Worm (Caenorhabditis elegans) whole organism, L3 larva: Measurements from ENCODE around the gene T26C5.3.

Source experiments
- R02D3.7 ChIP-seq: fragments of 150-350 bp; optimal IDR thresholded peaks from 2 replicates; lab custom pipeline; 2014; ENCODE audit warnings: missing biosample characterization, missing genetic modification characterization
- ZK546.5 ChIP-seq: sonication (generic microtip); optimal IDR thresholded peaks from 2 replicates; lab custom pipeline; 2017; ENCODE audit warnings: missing biosample characterization, missing genetic modification characterization
- aly-2 ChIP-seq: fragments of 150-350 bp; optimal IDR thresholded peaks from 2 replicates; lab custom pipeline; 2014; ENCODE audit warnings: missing biosample characterization, missing genetic modification characterization
- ceh-16 ChIP-seq: sonication (generic microtip); optimal IDR thresholded peaks from 2 replicates; lab custom pipeline; 2017; ENCODE audit warnings: missing biosample characterization, missing genetic modification characterization
- ceh-28 ChIP-seq: fragments of 150-350 bp; optimal IDR thresholded peaks from 2 replicates; lab custom pipeline; 2014; ENCODE audit warnings: missing biosample characterization, missing genetic modification reagents, missing genetic modification characterization
- ceh-9 ChIP-seq: sonication (generic microtip); optimal IDR thresholded peaks from 2 replicates; lab custom pipeline; 2018; ENCODE audit warnings: missing biosample characterization, missing genetic modification characterization
- daf-12 ChIP-seq: fragments of 150-350 bp; optimal IDR thresholded peaks from 2 replicates; lab custom pipeline; 2014; ENCODE audit warnings: missing biosample characterization, missing genetic modification reagents, missing genetic modification characterization
- egl-27 ChIP-seq: sonication (generic microtip); optimal IDR thresholded peaks from 4 replicates; lab custom pipeline; 2017; ENCODE audit warnings: missing biosample characterization, missing genetic modification reagents, missing genetic modification characterization
- egl-5 ChIP-seq: fragments of 150-350 bp; optimal IDR thresholded peaks from 2 replicates; lab custom pipeline; 2017; ENCODE audit warnings: missing biosample characterization, missing genetic modification reagents, missing genetic modification characterization, inconsistent platforms
- elt-1 ChIP-seq: fragments of 150-350 bp; optimal IDR thresholded peaks from 2 replicates; lab custom pipeline; 2014; ENCODE audit warnings: missing biosample characterization, missing genetic modification characterization
- elt-3 ChIP-seq, 3 experiments: fragments of 150-350 bp in 1 of 3; sonication (generic microtip) in 2 of 3; optimal IDR thresholded peaks; 2 replicates in 2 of 3; 4 replicates in 1 of 3; lab custom pipeline; 2014 to 2017; ENCODE audit warnings: missing biosample characterization in 3 of 3, missing genetic modification characterization in 3 of 3
- eor-1 ChIP-seq, 2 experiments: fragments of 150-350 bp; optimal IDR thresholded peaks; 2 replicates each; lab custom pipeline; 2014 to 2018; ENCODE audit warnings: missing biosample characterization in 2 of 2, missing genetic modification characterization in 2 of 2
- fos-1 ChIP-seq: fragments of 150-350 bp; optimal IDR thresholded peaks from 2 replicates; lab custom pipeline; 2014; ENCODE audit warnings: missing biosample characterization, missing genetic modification characterization
- hmg-11 ChIP-seq: sonication (generic microtip); optimal IDR thresholded peaks from 2 replicates; lab custom pipeline; 2016; ENCODE audit warnings: missing genetic modification characterization, missing compliant biosample characterization
- jun-1 ChIP-seq: fragments of 150-350 bp; optimal IDR thresholded peaks from 2 replicates; lab custom pipeline; 2014; ENCODE audit warnings: missing biosample characterization, missing genetic modification reagents, missing genetic modification characterization
- lin-15B ChIP-seq: fragments of 150-350 bp; optimal IDR thresholded peaks from 2 replicates; lab custom pipeline; 2014; ENCODE audit warnings: missing biosample characterization, missing genetic modification characterization
- lin-39 ChIP-seq: fragments of 150-350 bp; optimal IDR thresholded peaks from 2 replicates; lab custom pipeline; 2018; ENCODE audit warnings: missing biosample characterization, missing genetic modification reagents, missing genetic modification characterization
- lsy-12 ChIP-seq: sonication (generic microtip); optimal IDR thresholded peaks from 2 replicates; lab custom pipeline; 2016; ENCODE audit warnings: mild to moderate bottlenecking, missing genetic modification characterization, missing compliant biosample characterization
- nfya-1 ChIP-seq: sonication (generic microtip); optimal IDR thresholded peaks from 2 replicates; lab custom pipeline; 2017; ENCODE audit warnings: missing genetic modification characterization, mild to moderate bottlenecking, missing compliant biosample characterization, antibody characterized with exemption, moderate library complexity; ENCODE audit not compliant: insufficient read depth
- nhr-11 ChIP-seq: fragments of 150-350 bp; optimal IDR thresholded peaks from 2 replicates; lab custom pipeline; 2014; ENCODE audit warnings: missing biosample characterization, missing genetic modification characterization
- nhr-12 ChIP-seq: fragments of 150-350 bp; optimal IDR thresholded peaks from 2 replicates; lab custom pipeline; 2014; ENCODE audit warnings: missing biosample characterization, missing genetic modification characterization
- nhr-23 ChIP-seq: fragments of 150-350 bp; optimal IDR thresholded peaks from 2 replicates; lab custom pipeline; 2014; ENCODE audit warnings: missing biosample characterization, missing genetic modification reagents, missing genetic modification characterization
- nhr-237 ChIP-seq: fragments of 150-350 bp; optimal IDR thresholded peaks from 2 replicates; lab custom pipeline; 2014; ENCODE audit warnings: missing biosample characterization, missing genetic modification characterization
- nhr-25 ChIP-seq: sonication (generic microtip); optimal IDR thresholded peaks from 2 replicates; lab custom pipeline; 2017; ENCODE audit warnings: missing biosample characterization, missing genetic modification characterization
- nhr-28 ChIP-seq: fragments of 150-350 bp; optimal IDR thresholded peaks from 2 replicates; lab custom pipeline; 2014; ENCODE audit warnings: missing biosample characterization, missing genetic modification characterization
- nhr-43 ChIP-seq: sonication (generic microtip); optimal IDR thresholded peaks from 2 replicates; lab custom pipeline; 2016; ENCODE audit warnings: mild to moderate bottlenecking, missing genetic modification characterization, missing compliant biosample characterization; ENCODE audit not compliant: poor library complexity, severe bottlenecking
- nhr-67 ChIP-seq: fragments of 150-350 bp; optimal IDR thresholded peaks from 2 replicates; lab custom pipeline; 2014; ENCODE audit warnings: missing biosample characterization, missing genetic modification characterization
- nhr-76 ChIP-seq: fragments of 150-350 bp; sonication (generic microtip); optimal IDR thresholded peaks from 5 replicates; lab custom pipeline; 2014; ENCODE audit warnings: missing biosample characterization, missing genetic modification characterization
- nhr-77 ChIP-seq: fragments of 150-350 bp; optimal IDR thresholded peaks from 2 replicates; lab custom pipeline; 2014; ENCODE audit warnings: missing biosample characterization, missing genetic modification characterization
- pha-4 ChIP-seq: fragments of 150-350 bp; optimal IDR thresholded peaks from 2 replicates; lab custom pipeline; 2014; ENCODE audit warnings: missing biosample characterization, missing genetic modification reagents, missing genetic modification characterization
- pqm-1 ChIP-seq: fragments of 150-350 bp; optimal IDR thresholded peaks from 2 replicates; lab custom pipeline; 2017; ENCODE audit warnings: missing biosample characterization, missing genetic modification characterization, inconsistent platforms
- sea-2 ChIP-seq: fragments of 150-350 bp; sonication (generic microtip); optimal IDR thresholded peaks from 4 replicates; lab custom pipeline; 2014; ENCODE audit warnings: missing biosample characterization, missing genetic modification reagents, missing genetic modification characterization
- skn-1 ChIP-seq: fragments of 150-350 bp; optimal IDR thresholded peaks from 2 replicates; lab custom pipeline; 2014; ENCODE audit warnings: missing biosample characterization, missing genetic modification characterization
- snpc-4 ChIP-seq: fragments of 150-350 bp; optimal IDR thresholded peaks from 2 replicates; lab custom pipeline; 2014; ENCODE audit warnings: missing biosample characterization, missing genetic modification characterization
- tbx-2 ChIP-seq: sonication (generic microtip); optimal IDR thresholded peaks from 2 replicates; lab custom pipeline; 2016; ENCODE audit warnings: mild to moderate bottlenecking, missing genetic modification characterization, missing compliant biosample characterization
- unc-39 ChIP-seq: sonication (generic microtip); optimal IDR thresholded peaks from 4 replicates; lab custom pipeline; 2017; ENCODE audit warnings: missing biosample characterization, missing genetic modification characterization
- ztf-11 ChIP-seq: fragments of 150-350 bp; optimal IDR thresholded peaks from 2 replicates; lab custom pipeline; 2014; ENCODE audit warnings: missing biosample characterization, missing genetic modification characterization

The T26C5.3 gene

ce11 chrII:9262845-9263402, 26.5 kb downstream of the T26C5.3 start:
- no peak for TF ChIP-seq pqm-1 (tag; lab: Kevin White, UChicago)
- TF ChIP-seq R02D3.7, result no peak
- no peak for TF ChIP-seq nhr-67 (tag; lab: Kevin White, UChicago)
- TF ChIP-seq nhr-23 (tag; lab: Kevin White, UChicago), result no peak
- no peak for TF ChIP-seq ceh-28 (tag; lab: Kevin White, UChicago)
- TF ChIP-seq ceh-9 (tag; lab: Kevin White, UChicago), result no peak
- no peak for TF ChIP-seq nhr-28
- no peak for TF ChIP-seq hmg-11 (tag; lab: Kevin White, UChicago)
- TF ChIP-seq jun-1, result no peak

ce11 chrII:9263784-9264183, 27.4 kb downstream of the T26C5.3 start:
- TF ChIP-seq egl-5 (tag; lab: Kevin White, UChicago) (peak; percentile 32), daf-12 (tag; lab: Kevin White, UChicago) (no peak), snpc-4 (no peak), nhr-11 (tag; lab: Kevin White, UChicago) (peak; percentile 27), elt-1 (tag; lab: Kevin White, UChicago) (no peak), hmg-11 (tag; lab: Kevin White, UChicago) (no peak), fos-1 (tag; lab: Kevin White, UChicago) (no peak), lin-15B (tag; lab: Kevin White, UChicago) (no peak), tbx-2 (tag; lab: Kevin White, UChicago) (no peak), ceh-16 (tag; lab: Kevin White, UChicago) (no peak), nhr-77 (tag; lab: Kevin White, UChicago) (no peak), skn-1 (tag; lab: Kevin White, UChicago) (peak; percentile 37), nhr-67 (tag; lab: Kevin White, UChicago) (no peak), elt-3 (tag; optimal IDR thresholded peaks at IDR 0.05; lab: Kevin White, UChicago) (no peak), R02D3.7 (no peak), egl-27 (tag; lab: Kevin White, UChicago) (no peak), unc-39 (tag; lab: Kevin White, UChicago) (no peak), sea-2 (no peak)
- TF ChIP-seq, all 47 proteins: peak for 3

ce11 chrII:9264689-9265278, 28.4 kb downstream of the T26C5.3 start:
- TF ChIP-seq nhr-77 (tag; lab: Kevin White, UChicago) (no peak), nhr-67 (tag; lab: Kevin White, UChicago) (no peak), sea-2 (no peak), eor-1 (tag; optimal IDR thresholded peaks at IDR 0.05; lab: Kevin White, UChicago) (no peak), elt-1 (tag; lab: Kevin White, UChicago) (peak; percentile 50), nfya-1 (peak; percentile 64), unc-39 (tag; lab: Kevin White, UChicago) (no peak), lin-39 (tag; lab: Kevin White, UChicago) (peak; percentile 82), nhr-76 (tag; lab: Kevin White, UChicago) (no peak), nhr-25 (no peak), ceh-9 (tag; lab: Kevin White, UChicago) (no peak), nhr-43 (tag; lab: Kevin White, UChicago) (no peak), ZK546.5 (tag; lab: Kevin White, UChicago) (no peak), egl-5 (tag; lab: Kevin White, UChicago) (peak; percentile 82), daf-12 (tag; lab: Kevin White, UChicago) (no peak), nhr-237 (tag; lab: Kevin White, UChicago) (no peak), pha-4 (tag; lab: Kevin White, UChicago) (no peak), ztf-11 (tag; lab: Kevin White, UChicago) (no peak), nhr-23 (tag; lab: Kevin White, UChicago) (no peak), aly-2 (tag; lab: Kevin White, UChicago) (no peak)

- TF ChIP-seq nhr-23 (tag; lab: Kevin White, UChicago), result no peak
- no peak for TF ChIP-seq nhr-11 (tag; lab: Kevin White, UChicago)
- TF ChIP-seq lsy-12 (tag; lab: Kevin White, UChicago), result no peak
- no peak for TF ChIP-seq lin-39 (tag; lab: Kevin White, UChicago)
- no peak for TF ChIP-seq ZK546.5 (tag; lab: Kevin White, UChicago)
- TF ChIP-seq skn-1 (tag; lab: Kevin White, UChicago), result no peak
- no peak for TF ChIP-seq nhr-76 (tag; lab: Kevin White, UChicago)
- no peak for TF ChIP-seq lin-15B (tag; lab: Kevin White, UChicago)
- no peak for TF ChIP-seq pha-4 (tag; lab: Kevin White, UChicago)
- no peak for TF ChIP-seq nhr-12 (tag; lab: Kevin White, UChicago)
- no peak for TF ChIP-seq eor-1 (tag; optimal IDR thresholded peaks at IDR 0.05; lab: Kevin White, UChicago)
- TF ChIP-seq aly-2 (tag; lab: Kevin White, UChicago), result no peak
- no peak for TF ChIP-seq ceh-16 (tag; lab: Kevin White, UChicago)
- TF ChIP-seq nhr-67 (tag; lab: Kevin White, UChicago), result no peak
Measured at ce11 chrII:9265705-9266104, 29.3 kb downstream of the T26C5.3 start.
